Fruit fly (Drosophila melanogaster): ENCODE data around the gene Ctl2.
A peak's percentile ranks its signal among the peaks of the same experiment; 100 is the strongest.

Gene Ctl2

dm6 chr3R:29138961-29139527, 15.9 kb downstream of the Ctl2 start (continued):
- TF ChIP-seq CG1603 (tag; optimal IDR thresholded peaks at IDR 0.05) = peak; percentile 41
- TF ChIP-seq CG14014 (GFP tag; IDR thresholded peaks at IDR 0.05) = peak; percentile 45; the same call in 1 of the 2 replicates
- TF ChIP-seq CG11456 (GFP tag; IDR thresholded peaks at IDR 0.05) = no peak
- peak; percentile 38; the same call in 1 of the 2 replicates for TF ChIP-seq Taf1 (GFP tag; IDR thresholded peaks at IDR 0.05)
- no peak for TF ChIP-seq prd (optimal IDR thresholded peaks at IDR 0.05)
- TF ChIP-seq prd (GFP tag; IDR thresholded peaks at IDR 0.05) = peak; percentile 35; the same call in 1 of the 3 replicates
- TF ChIP-seq CG30403 (GFP tag; optimal IDR thresholded peaks at IDR 0.05) = peak; percentile 15
- peak; percentile 60 for TF ChIP-seq row (GFP tag; IDR thresholded peaks at IDR 0.05)
- TF ChIP-seq lab (GFP tag; optimal IDR thresholded peaks at IDR 0.05) = peak; percentile 4
- 0 out of 2 replicates have a peak, but pooled peaks have one; percentile 33 for TF ChIP-seq wdn (GFP tag; IDR thresholded peaks at IDR 0.05)
- TF ChIP-seq Bgb (GFP tag; IDR thresholded peaks at IDR 0.05; ENCODE audit: partially characterized antibody) = 0 out of 2 replicates have a peak, but pooled peaks have one; percentile 2
- peak; percentile 35 for TF ChIP-seq CG3281 (GFP tag; optimal IDR thresholded peaks at IDR 0.05)
- peak in 1 of 2 experiments; percentile 1 for TF ChIP-seq Hr78 (GFP tag; optimal IDR thresholded peaks at IDR 0.05)
- TF ChIP-seq CG9727 (GFP tag; optimal IDR thresholded peaks at IDR 0.05) = peak; percentile 28
- 0 out of 2 replicates have a peak, but pooled peaks have one; percentile 4 for TF ChIP-seq CG13287 (GFP tag; IDR thresholded peaks at IDR 0.05; ENCODE audit: partially characterized antibody)
- TF ChIP-seq Oaz (GFP tag; IDR thresholded peaks at IDR 0.05) = no peak
- 0 out of 2 replicates have a peak, but pooled peaks have one; percentile 23 for TF ChIP-seq CG32772 (GFP tag; IDR thresholded peaks at IDR 0.05)
- TF ChIP-seq Hsf (GFP tag; optimal IDR thresholded peaks at IDR 0.05) = peak; percentile 38
- no peak for TF ChIP-seq Adf1 (GFP tag; IDR thresholded peaks at IDR 0.05)
- TF ChIP-seq BEAF-32 (GFP tag; optimal IDR thresholded peaks at IDR 0.05) = no peak
- TF ChIP-seq ind (GFP tag; optimal IDR thresholded peaks at IDR 0.05) = peak; percentile 19
- TF ChIP-seq lilli (GFP tag; optimal IDR thresholded peaks at IDR 0.05) = peak; percentile 9
- TF ChIP-seq dysf (GFP tag; IDR thresholded peaks at IDR 0.05) = peak; percentile 29; the same call in 1 of the 3 replicates
- peak; percentile 19 for TF ChIP-seq Xbp1 (GFP tag; optimal IDR thresholded peaks at IDR 0.05)
- TF ChIP-seq Chrac-16 (GFP tag; optimal IDR thresholded peaks at IDR 0.05) = peak; percentile 6
- TF ChIP-seq seq (GFP tag; IDR thresholded peaks at IDR 0.05) = 0 out of 2 replicates have a peak, but pooled peaks have one; percentile 39
- no peak for TF ChIP-seq CG30020 (tag; optimal IDR thresholded peaks at IDR 0.05)
- peak; percentile 26 for TF ChIP-seq fd3F (GFP tag; optimal IDR thresholded peaks at IDR 0.05)
- TF ChIP-seq cg (GFP tag; optimal IDR thresholded peaks at IDR 0.05) = peak; percentile 6
- TF ChIP-seq Med (GFP tag) = peak; percentile 84
- TF ChIP-seq Dad (GFP tag; optimal IDR thresholded peaks at IDR 0.05) = no peak
- TF ChIP-seq Xrp1 (GFP tag; IDR thresholded peaks at IDR 0.05) = peak; percentile 19; the same call in 1 of the 2 replicates
- no peak for TF ChIP-seq bbx (GFP tag; IDR thresholded peaks at IDR 0.05; ENCODE audit: partially characterized antibody)
- TF ChIP-seq lmd (GFP tag; IDR thresholded peaks at IDR 0.05) = peak; percentile 38; the same call in 1 of the 2 replicates
- TF ChIP-seq lov (optimal IDR thresholded peaks at IDR 0.05) = no peak
- TF ChIP-seq lov (GFP tag; IDR thresholded peaks at IDR 0.05) = 0 out of 3 replicates have a peak, but pooled peaks have one; percentile 13
- peak; percentile 12 for TF ChIP-seq CG13775 (GFP tag; optimal IDR thresholded peaks at IDR 0.05)
- TF ChIP-seq CG17829 (tag; optimal IDR thresholded peaks at IDR 0.05) = peak; percentile 8
- TF ChIP-seq phol (tag; optimal IDR thresholded peaks at IDR 0.05) = no peak
- TF ChIP-seq CG13123 (GFP tag; optimal IDR thresholded peaks at IDR 0.05) = no peak
- peak; percentile 4 for TF ChIP-seq fd96Cb (tag; optimal IDR thresholded peaks at IDR 0.05)
- TF ChIP-seq CG10654 (GFP tag; optimal IDR thresholded peaks at IDR 0.05) = peak; percentile 10
